Worm (Caenorhabditis elegans) whole organism, young adult: ENCODE data around the gene spp-27.
A peak's percentile ranks its signal among the peaks of the same experiment; 100 is the strongest.

ENCODE experiments used
- F55B11.4 ChIP-seq: sonication (generic microtip); optimal IDR thresholded peaks from 2 replicates; lab custom pipeline; 2016; ENCODE audit warnings: missing compliant biosample characterization, missing genetic modification characterization, borderline replicate concordance; ENCODE audit not compliant: insufficient read depth
- Y79H2A.3 ChIP-seq: fragments of 200-800 bp; sonication (Bioruptor generic); conservative IDR thresholded peaks from 2 replicates; pipeline ENCODE4 v1.3.6; 2022; ENCODE audit warnings: missing genetic modification reagents, missing genetic modification characterization, missing compliant biosample characterization
- ama-1 ChIP-seq, 3 experiments: fragments of 150-350 bp in 1 of 3; sonication (generic microtip) in 2 of 3; optimal IDR thresholded peaks; 2 replicates each; lab custom pipeline; 2014 to 2018; ENCODE audit warnings: missing biosample characterization in 2 of 3, missing genetic modification characterization in 2 of 3, missing genetic modification reagents in 2 of 3
- hlh-12 ChIP-seq: sonication (generic microtip); optimal IDR thresholded peaks from 2 replicates; lab custom pipeline; 2016; ENCODE audit warnings: missing genetic modification characterization, missing compliant biosample characterization
- hmg-20 ChIP-seq: fragments of 200-800 bp; sonication (Bioruptor generic); IDR thresholded peaks from 2 replicates; pipeline ENCODE4 v1.3.6; 2022; ENCODE audit warnings: missing genetic modification reagents, missing genetic modification characterization, missing compliant biosample characterization
- let-526 ChIP-seq: fragments of 200-800 bp; sonication (Bioruptor generic); IDR thresholded peaks from 2 replicates; pipeline ENCODE4 v1.3.6; 2022; ENCODE audit warnings: missing genetic modification reagents, missing genetic modification characterization, missing compliant biosample characterization
- nfya-1 ChIP-seq: sonication (generic microtip); optimal IDR thresholded peaks from 2 replicates; lab custom pipeline; 2017; ENCODE audit warnings: antibody characterized with exemption, missing compliant biosample characterization, missing genetic modification characterization, borderline replicate concordance; ENCODE audit not compliant: insufficient read depth
- nhr-27 ChIP-seq: fragments of 200-800 bp; sonication (Bioruptor generic); optimal IDR thresholded peaks from 2 replicates; lab custom pipeline; 2018; ENCODE audit warnings: mild to moderate bottlenecking, missing genetic modification characterization, moderate library complexity, missing compliant biosample characterization
- pbrm-1 ChIP-seq: fragments of 200-800 bp; sonication (Bioruptor generic); IDR thresholded peaks from 2 replicates; pipeline ENCODE4 v1.3.6; 2022; ENCODE audit warnings: missing genetic modification reagents, missing genetic modification characterization, missing compliant biosample characterization
- snpc-4 ChIP-seq, 5 experiments: fragments of 150-350 bp in 1 of 5; sonication (generic microtip) in 4 of 5; optimal IDR thresholded peaks; 2 replicates each; lab custom pipeline; 2014 to 2018; ENCODE audit warnings: missing genetic modification characterization in 5 of 5, missing biosample characterization in 3 of 5, antibody characterized with exemption in 2 of 5, mild to moderate bottlenecking in 2 of 5, missing compliant biosample characterization in 2 of 5, missing genotype in 2 of 5, moderate library complexity in 2 of 5, missing genetic modification reagents in 1 of 5
- sptf-2 ChIP-seq: fragments of 200-800 bp; sonication (Bioruptor generic); optimal IDR thresholded peaks from 2 replicates; lab custom pipeline; 2018; ENCODE audit warnings: mild to moderate bottlenecking, missing genetic modification characterization, missing compliant biosample characterization
- unc-62 ChIP-seq: fragments of 150-350 bp; optimal IDR thresholded peaks from 2 replicates; lab custom pipeline; 2014; ENCODE audit warnings: missing biosample characterization, missing genetic modification reagents, missing genetic modification characterization

DNA sequence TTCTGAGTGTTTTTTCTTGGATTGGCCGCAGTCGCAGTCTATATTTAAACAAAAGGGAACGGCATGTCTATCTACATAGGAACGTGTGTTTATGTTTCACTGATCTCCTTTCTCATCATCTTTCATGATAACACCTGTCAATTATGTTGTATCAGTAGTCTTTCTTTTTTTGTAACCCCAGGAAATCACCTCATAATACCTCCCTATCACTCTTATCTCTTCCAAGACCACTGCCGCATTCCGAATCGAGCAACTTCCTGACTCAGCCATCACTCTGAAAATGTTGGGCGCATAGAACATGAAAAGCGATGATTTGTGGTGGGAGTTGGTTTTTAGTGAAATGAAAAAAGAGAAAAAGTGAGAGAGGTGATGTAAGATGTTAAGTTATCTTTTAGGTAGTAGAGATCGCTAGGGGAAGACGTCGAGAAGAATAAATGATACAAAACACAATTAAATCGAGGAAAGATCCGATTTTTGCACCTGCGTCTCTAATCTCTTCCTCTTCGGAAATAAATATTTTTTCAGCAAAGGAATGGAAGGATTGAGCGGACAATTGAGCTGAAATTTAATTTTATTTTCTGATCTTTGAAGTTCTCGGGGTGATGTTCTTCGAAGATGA, 33.9 kb downstream of the spp-27 start:
- TF ChIP-seq unc-62 (peak; percentile 41), F55B11.4 (tag; lab: Kevin White, UChicago) (no peak), ama-1 (optimal IDR thresholded peaks at IDR 0.05; lab: Kevin White, UChicago) (no peak), ama-1 (GFP tag; optimal IDR thresholded peaks at IDR 0.05; lab: Kevin White, UChicago) (no peak), nhr-27 (tag; lab: Kevin White, UChicago) (no peak), sptf-2 (GFP tag; lab: Kevin White, UChicago) (no peak), Y79H2A.3 (GFP tag; lab: Robert Waterston, UW) (no peak), hmg-20 (GFP tag; lab: Robert Waterston, UW) (no peak), hlh-12 (no peak), pbrm-1 (GFP tag; lab: Robert Waterston, UW) (no peak), let-526 (GFP tag; lab: Robert Waterston, UW) (no peak), snpc-4 (GFP tag; optimal IDR thresholded peaks at IDR 0.05; lab: Kevin White, UChicago) (no peak), snpc-4 (tag; optimal IDR thresholded peaks at IDR 0.05; lab: Kevin White, UChicago) (no peak), nfya-1 (no peak)
